Worm (Caenorhabditis elegans) whole organism, midembryonic: Measurements from ENCODE around the gene Y49E10.4.

Source experiments
- T22C8.4 ChIP-seq: fragments of 200-800 bp; sonication (Bioruptor generic); IDR thresholded peaks from 2 replicates; pipeline ENCODE4 v1.3.6; 2022; ENCODE audit warnings: missing genetic modification characterization, missing compliant biosample characterization
- cog-1 ChIP-seq: sonication (generic microtip); optimal IDR thresholded peaks from 2 replicates; lab custom pipeline; 2016; ENCODE audit warnings: missing genetic modification characterization, missing compliant biosample characterization
- flt-1 ChIP-seq: fragments of 200-800 bp; sonication (Bioruptor generic); IDR thresholded peaks from 2 replicates; pipeline ENCODE4 v1.3.6; 2022; ENCODE audit warnings: missing genetic modification characterization, missing compliant biosample characterization
- klf-2 ChIP-seq: fragments of 200-800 bp; sonication (Bioruptor generic); conservative IDR thresholded peaks from 2 replicates; pipeline ENCODE4 v1.3.6; 2022; ENCODE audit warnings: missing genetic modification reagents, missing genetic modification characterization, missing compliant biosample characterization
- med-1 ChIP-seq: sonication (generic microtip); optimal IDR thresholded peaks from 2 replicates; lab custom pipeline; 2017; ENCODE audit warnings: missing genetic modification characterization, mild to moderate bottlenecking, missing compliant biosample characterization, antibody characterized with exemption, missing genetic modification reagents; ENCODE audit not compliant: insufficient read depth
- ref-1 ChIP-seq: fragments of 200-800 bp; sonication (Bioruptor generic); conservative IDR thresholded peaks from 2 replicates; pipeline ENCODE4 v1.3.6; 2022; ENCODE audit warnings: missing genetic modification reagents, missing genetic modification characterization, missing compliant biosample characterization
- tab-1 ChIP-seq: fragments of 200-800 bp; sonication (Bioruptor generic); IDR thresholded peaks from 2 replicates; pipeline ENCODE4 v1.3.6; 2022; ENCODE audit warnings: missing genetic modification characterization, missing compliant biosample characterization
- ztf-23 ChIP-seq: fragments of 200-800 bp; sonication (Bioruptor generic); IDR thresholded peaks from 2 replicates; pipeline ENCODE4 v1.3.6; 2022; ENCODE audit warnings: missing genetic modification reagents, missing genetic modification characterization, missing compliant biosample characterization
- ztf-29 ChIP-seq: fragments of 200-800 bp; sonication (Bioruptor generic); IDR thresholded peaks from 2 replicates; pipeline ENCODE4 v1.3.6; 2022; ENCODE audit warnings: missing genetic modification reagents, missing genetic modification characterization, missing compliant biosample characterization

DNA sequence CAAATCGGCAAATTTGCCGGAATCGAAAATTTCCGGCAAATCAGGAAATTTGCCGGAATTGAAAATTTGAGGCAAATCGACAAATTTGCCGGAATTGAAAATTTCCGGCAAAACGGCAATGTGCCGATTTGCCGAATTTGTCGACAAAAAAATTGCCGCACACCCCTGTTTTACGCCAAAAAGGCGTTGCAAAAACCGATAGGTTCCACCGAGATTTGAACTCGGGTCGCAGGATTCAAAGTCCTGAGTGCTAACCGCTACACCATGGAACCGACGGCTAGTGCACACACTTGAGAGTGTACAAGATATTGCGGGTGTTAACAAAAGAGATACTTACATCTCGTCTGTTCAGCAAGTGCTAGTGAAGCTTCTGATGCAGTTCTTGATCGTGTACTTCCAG lies 16.1 kb upstream of the Y49E10.4 start:
- TF ChIP-seq cog-1 (tag; lab: Kevin White, UChicago), result no peak
- TF ChIP-seq flt-1 (GFP tag; lab: Robert Waterston, UW), result peak; percentile 86
- no peak for TF ChIP-seq med-1 (GFP tag; lab: Kevin White, UChicago)
- TF ChIP-seq ztf-29, result peak; percentile 62
- peak; percentile 46; the same call in 1 of the 2 replicates for TF ChIP-seq klf-2 (GFP tag; lab: Robert Waterston, UW)
- TF ChIP-seq ref-1 (GFP tag; lab: Robert Waterston, UW), result 0 out of 2 replicates have a peak, but pooled peaks have one; percentile 50
- peak; percentile 47; the same call in 1 of the 2 replicates for TF ChIP-seq ztf-23
- TF ChIP-seq T22C8.4, result peak; percentile 29; the same call in 1 of the 2 replicates
- peak; percentile 84 for TF ChIP-seq tab-1
